Worm (Caenorhabditis elegans): ENCODE measurements around the gene F27E5.7.

F27E5.7 gene

ce11 chrII:10108377-10108776 lies 14.2 kb upstream of the F27E5.7 start, which contains the start of the genes ZK945.7 and ZK945.8:
ZK945.7 (minus strand) TSS chrII:10108477.
ZK945.8 (plus strand) TSS chrII:10108651.
- TF ChIP-seq nfya-2 (GFP tag; IDR thresholded peaks at IDR 0.05) (no peak), egl-18 (GFP tag; IDR thresholded peaks at IDR 0.05) (no peak), F52B5.7 (tag; optimal IDR thresholded peaks at IDR 0.05) (no peak), hlh-12 (tag; optimal IDR thresholded peaks at IDR 0.05) (no peak), D2030.7 (GFP tag; IDR thresholded peaks at IDR 0.05) (no peak), B0261.1 (tag; optimal IDR thresholded peaks at IDR 0.05) (no peak), hmg-20 (GFP tag; IDR thresholded peaks at IDR 0.05) (no peak), dox-1 (GFP tag; IDR thresholded peaks at IDR 0.05) (no peak), attf-3 (GFP tag; conservative IDR thresholded peaks at IDR 0.05) (no peak), K11D2.4 (GFP tag; IDR thresholded peaks at IDR 0.05) (no peak), egl-44 (GFP tag; IDR thresholded peaks at IDR 0.05) (no peak), madf-8 (GFP tag; conservative IDR thresholded peaks at IDR 0.05) (no peak), sea-2 (GFP tag; IDR thresholded peaks at IDR 0.05) (no peak), T07F8.4 (tag; optimal IDR thresholded peaks at IDR 0.05) (no peak), snpc-1.3 (tag; optimal IDR thresholded peaks at IDR 0.05; ENCODE audit: insufficient read depth) (no peak), lsl-1 (GFP tag; optimal IDR thresholded peaks at IDR 0.05) (no peak)

ce11 chrII:10116690-10117089 lies 5.9 kb upstream of the F27E5.7 start:
- no peak for TF ChIP-seq lag-1 (GFP tag; IDR thresholded peaks at IDR 0.05)
- TF ChIP-seq hlh-26 (GFP tag; conservative IDR thresholded peaks at IDR 0.05) = no peak
- TF ChIP-seq ama-1 (optimal IDR thresholded peaks at IDR 0.05) = no peak
- TF ChIP-seq ama-1 (GFP tag; optimal IDR thresholded peaks at IDR 0.05) = no peak
- no peak for TF ChIP-seq dpl-1 (GFP tag; optimal IDR thresholded peaks at IDR 0.05)
- peak; percentile 53; the same call in 1 of the 2 replicates for TF ChIP-seq zfh-2 (GFP tag; conservative IDR thresholded peaks at IDR 0.05)
- TF ChIP-seq tbx-9 (tag; optimal IDR thresholded peaks at IDR 0.05; ENCODE audit: borderline replicate concordance) = no peak

- TF ChIP-seq ekl-4 (GFP tag; IDR thresholded peaks at IDR 0.05) (no peak), bed-1 (GFP tag; IDR thresholded peaks at IDR 0.05) (no peak), F55B11.4 (tag; optimal IDR thresholded peaks at IDR 0.05; ENCODE audit: borderline replicate concordance, insufficient read depth) (no peak), tbp1 (GFP tag; optimal IDR thresholded peaks at IDR 0.05) (no peak), attf-3 (GFP tag; conservative IDR thresholded peaks at IDR 0.05) (no peak), mcd-1 (GFP tag; IDR thresholded peaks at IDR 0.05) (no peak), ceh-27 (GFP tag; optimal IDR thresholded peaks at IDR 0.05) (no peak), hsf-1 (GFP tag; IDR thresholded peaks at IDR 0.05) (no peak), ztf-3 (GFP tag; optimal IDR thresholded peaks at IDR 0.05) (no peak), xnd-1 (tag; optimal IDR thresholded peaks at IDR 0.05) (no peak), snpc-3.4 (tag; optimal IDR thresholded peaks at IDR 0.05) (no peak), zim-3 (tag; optimal IDR thresholded peaks at IDR 0.05) (no peak), fkh-3 (tag; optimal IDR thresholded peaks at IDR 0.05) (no peak), F57C9.4 (tag; optimal IDR thresholded peaks at IDR 0.05) (no peak), dox-1 (GFP tag; IDR thresholded peaks at IDR 0.05) (no peak)
Measured at ce11 chrII:10121725-10122124, 840 bp upstream of the F27E5.7 start, which contains the start of gene lov-1. lov-1 (minus strand) TSS chrII:10121825.

ce11 chrII:10127389-10127788 lies 4.8 kb downstream of the F27E5.7 start, which contains the start of gene F27E5.8:
F27E5.8 (minus strand) TSS chrII:10127489.
- TF ChIP-seq chd-7 (tag; optimal IDR thresholded peaks at IDR 0.05) (no peak), tbp1 (GFP tag; optimal IDR thresholded peaks at IDR 0.05) (no peak), hrde-1 (tag; optimal IDR thresholded peaks at IDR 0.05; ENCODE audit: borderline replicate concordance) (no peak), nhr-80 (tag; optimal IDR thresholded peaks at IDR 0.05) (no peak), dpff-1 (tag; optimal IDR thresholded peaks at IDR 0.05) (no peak), ztf-6 (GFP tag; IDR thresholded peaks at IDR 0.05) (no peak), sea-2 (GFP tag; IDR thresholded peaks at IDR 0.05) (no peak), ama-1 (optimal IDR thresholded peaks at IDR 0.05) (no peak), ama-1 (GFP tag; optimal IDR thresholded peaks at IDR 0.05) (no peak)

All from whole organism, young adult.